Fruit fly (Drosophila melanogaster): ENCODE results near the gene alphaTub67C.

Gene alphaTub67C

dm6 chr3L:9695242-9695641, 14.2 kb downstream of the alphaTub67C start:
- TF ChIP-seq CG6808 (GFP tag; optimal IDR thresholded peaks at IDR 0.05) (peak; percentile 29), CG15336 (GFP tag; IDR thresholded peaks at IDR 0.05) (no peak), acj6 (GFP tag; optimal IDR thresholded peaks at IDR 0.05) (no peak), eg (GFP tag; IDR thresholded peaks at IDR 0.05) (peak; percentile 7; the same call in 1 of the 3 replicates), CG6792 (GFP tag; optimal IDR thresholded peaks at IDR 0.05) (no peak), CG9139 (GFP tag; optimal IDR thresholded peaks at IDR 0.05) (no peak), CG6854 (GFP tag; optimal IDR thresholded peaks at IDR 0.05) (peak; percentile 21)

dm6 chr3L:9695647-9696046, 14.6 kb downstream of the alphaTub67C start:
- TF ChIP-seq Ets96B (tag; optimal IDR thresholded peaks at IDR 0.05): peak; percentile 21
- peak; percentile 30 for TF ChIP-seq CG4318 (GFP tag; optimal IDR thresholded peaks at IDR 0.05)
- peak; percentile 55 for TF ChIP-seq OdsH (GFP tag; optimal IDR thresholded peaks at IDR 0.05)
- TF ChIP-seq CG3919 (GFP tag; optimal IDR thresholded peaks at IDR 0.05): no peak
- TF ChIP-seq CG8319 (GFP tag; optimal IDR thresholded peaks at IDR 0.05): peak; percentile 18
- peak; percentile 28; the same call in 1 of the 3 replicates for TF ChIP-seq eg (GFP tag; IDR thresholded peaks at IDR 0.05)
- TF ChIP-seq Blimp-1 (GFP tag; optimal IDR thresholded peaks at IDR 0.05): no peak
- 0 out of 2 replicates have a peak, but pooled peaks have one; percentile 23 for TF ChIP-seq Gug (GFP tag; IDR thresholded peaks at IDR 0.05)
- peak; percentile 16 for TF ChIP-seq Sox14 (GFP tag; optimal IDR thresholded peaks at IDR 0.05)
- no peak for TF ChIP-seq Hr38 (GFP tag; optimal IDR thresholded peaks at IDR 0.05)
- TF ChIP-seq pdm3 (GFP tag; optimal IDR thresholded peaks at IDR 0.05): peak; percentile 16
- peak; percentile 34 for TF ChIP-seq CG15336 (GFP tag; IDR thresholded peaks at IDR 0.05)
- TF ChIP-seq salr (GFP tag; optimal IDR thresholded peaks at IDR 0.05): peak in 1 of 2 experiments; percentile 28
- peak; percentile 18 for TF ChIP-seq net (GFP tag; optimal IDR thresholded peaks at IDR 0.05)
- TF ChIP-seq esn (GFP tag; optimal IDR thresholded peaks at IDR 0.05): peak; percentile 59
- TF ChIP-seq CG10631 (GFP tag; optimal IDR thresholded peaks at IDR 0.05): peak; percentile 47
- TF ChIP-seq fkh (GFP tag; optimal IDR thresholded peaks at IDR 0.05): no peak
- peak; percentile 45; the same call in 1 of the 3 replicates for TF ChIP-seq CG8119 (GFP tag; IDR thresholded peaks at IDR 0.05)
- TF ChIP-seq svp (GFP tag): peak; percentile 75
- no peak for TF ChIP-seq CG10669 (GFP tag; optimal IDR thresholded peaks at IDR 0.05)
- TF ChIP-seq CG6792 (GFP tag; optimal IDR thresholded peaks at IDR 0.05): no peak
- peak; percentile 9 for TF ChIP-seq CG11762 (GFP tag; optimal IDR thresholded peaks at IDR 0.05; ENCODE audit: insufficient read depth)
- peak; percentile 33 for TF ChIP-seq CG34406 (GFP tag; optimal IDR thresholded peaks at IDR 0.05)
- no peak for TF ChIP-seq CG31627 (GFP tag; optimal IDR thresholded peaks at IDR 0.05)
- peak; percentile 12 for TF ChIP-seq dsx (GFP tag; optimal IDR thresholded peaks at IDR 0.05; ENCODE audit: poor library complexity, severe bottlenecking)
- no peak for TF ChIP-seq Eip93F (GFP tag; optimal IDR thresholded peaks at IDR 0.05)
- no peak for TF ChIP-seq fd85E (GFP tag; optimal IDR thresholded peaks at IDR 0.05)
- TF ChIP-seq Hr4 (GFP tag; optimal IDR thresholded peaks at IDR 0.05): peak; percentile 71
- no peak for TF ChIP-seq CG11294 (GFP tag; IDR thresholded peaks at IDR 0.05)
- no peak for TF ChIP-seq CG6808 (GFP tag; optimal IDR thresholded peaks at IDR 0.05)
- no peak for TF ChIP-seq CG7368 (GFP tag; optimal IDR thresholded peaks at IDR 0.05)
- peak; percentile 2 for TF ChIP-seq Hr39 (GFP tag; optimal IDR thresholded peaks at IDR 0.05)
- peak; percentile 47 for TF ChIP-seq acj6 (GFP tag; optimal IDR thresholded peaks at IDR 0.05)
- peak; percentile 54 for TF ChIP-seq Met (GFP tag; optimal IDR thresholded peaks at IDR 0.05)
- no peak for TF ChIP-seq fd59A (GFP tag; optimal IDR thresholded peaks at IDR 0.05)
- peak; percentile 20 for TF ChIP-seq spab (GFP tag; optimal IDR thresholded peaks at IDR 0.05)
- peak; percentile 21 for TF ChIP-seq Eip75B (GFP tag; optimal IDR thresholded peaks at IDR 0.05)
- TF ChIP-seq CG6276 (GFP tag; optimal IDR thresholded peaks at IDR 0.05): peak; percentile 22
- peak; percentile 72 for TF ChIP-seq CG32006 (GFP tag; optimal IDR thresholded peaks at IDR 0.05)
- TF ChIP-seq CG3032 (tag; optimal IDR thresholded peaks at IDR 0.05): peak; percentile 41
- peak; percentile 48 for TF ChIP-seq achi (GFP tag; optimal IDR thresholded peaks at IDR 0.05)
- TF ChIP-seq Eip78C (GFP tag): peak; percentile 77
- peak; percentile 18 for TF ChIP-seq Smox (GFP tag; optimal IDR thresholded peaks at IDR 0.05)
- TF ChIP-seq Lpt (GFP tag; optimal IDR thresholded peaks at IDR 0.05): no peak
- 0 out of 3 replicates have a peak, but pooled peaks have one; percentile 32 for TF ChIP-seq CG6163 (GFP tag; IDR thresholded peaks at IDR 0.05)
- TF ChIP-seq lz (GFP tag; optimal IDR thresholded peaks at IDR 0.05): peak; percentile 39

Data from whole organism, prepupa.